Fruit fly (Drosophila melanogaster) whole organism, embryonic: ENCODE measurements around the gene CG18598.

Experiments used
- Ada2b ChIP-seq: fragments of 200-800 bp; sonication (Bioruptor generic); IDR thresholded peaks from 2 replicates; pipeline ENCODE4 v1.3.6; 2022; ENCODE audit warnings: missing biosample characterization, missing genetic modification characterization
- CG10274 ChIP-seq: fragments of 200-800 bp; sonication (Bioruptor generic); optimal IDR thresholded peaks from 3 replicates; lab custom pipeline; 2017; ENCODE audit warnings: missing biosample characterization, mild to moderate bottlenecking, missing genetic modification characterization
- CG10543 ChIP-seq: fragments of 200-800 bp; sonication (Bioruptor generic); optimal IDR thresholded peaks from 3 replicates; lab custom pipeline; 2017; ENCODE audit warnings: missing biosample characterization, mild to moderate bottlenecking, missing genetic modification characterization, moderate library complexity
- CG11093 ChIP-seq: fragments of 200-800 bp; sonication (Bioruptor generic); IDR thresholded peaks from 3 replicates; pipeline ENCODE4 v1.3.6; 2022; ENCODE audit warnings: missing biosample characterization, missing genetic modification characterization
- CG1233 ChIP-seq: fragments of 200-800 bp; sonication (Bioruptor generic); optimal IDR thresholded peaks from 4 replicates; lab custom pipeline; 2018; ENCODE audit warnings: missing biosample characterization, mild to moderate bottlenecking, missing genetic modification characterization
- CG12769 ChIP-seq: fragments of 200-800 bp; sonication (Bioruptor generic); optimal IDR thresholded peaks from 2 replicates; lab custom pipeline; 2019; ENCODE audit warnings: missing biosample characterization, mild to moderate bottlenecking, missing genetic modification characterization, moderate library complexity
- CG12942 ChIP-seq: fragments of 200-800 bp; sonication (Bioruptor generic); optimal IDR thresholded peaks from 3 replicates; lab custom pipeline; 2016; ENCODE audit warnings: missing biosample characterization, missing genetic modification characterization
- CG13296 ChIP-seq: fragments of 200-800 bp; sonication (Bioruptor generic); optimal IDR thresholded peaks from 3 replicates; lab custom pipeline; 2018; ENCODE audit warnings: missing biosample characterization, mild to moderate bottlenecking, missing genetic modification characterization
- CG14014 ChIP-seq: fragments of 200-800 bp; sonication (Bioruptor generic); IDR thresholded peaks from 2 replicates; pipeline ENCODE4 v1.3.6; 2022; ENCODE audit warnings: missing biosample characterization, missing genetic modification characterization
- CG14965 ChIP-seq: fragments of 200-800 bp; sonication (Bioruptor generic); optimal IDR thresholded peaks from 2 replicates; lab custom pipeline; 2016; ENCODE audit warnings: missing biosample characterization, missing genetic modification characterization, borderline replicate concordance
- CG15479 ChIP-seq: fragments of 200-800 bp; sonication (Bioruptor generic); optimal IDR thresholded peaks from 3 replicates; lab custom pipeline; 2019; ENCODE audit warnings: missing biosample characterization, mild to moderate bottlenecking, missing genetic modification characterization, moderate library complexity
- CG17328 ChIP-seq: fragments of 200-800 bp; sonication (Bioruptor generic); IDR thresholded peaks from 2 replicates; pipeline ENCODE4 v1.3.6; 2022; ENCODE audit warnings: missing biosample characterization, missing genetic modification characterization
- CG18764 ChIP-seq: fragments of 200-800 bp; sonication (Bioruptor generic); optimal IDR thresholded peaks from 3 replicates; lab custom pipeline; 2016; ENCODE audit warnings: missing biosample characterization, missing genetic modification characterization
- CG2116 ChIP-seq: fragments of 200-800 bp; sonication (Bioruptor generic); optimal IDR thresholded peaks from 3 replicates; lab custom pipeline; 2018; ENCODE audit warnings: missing biosample characterization, mild to moderate bottlenecking, missing genetic modification characterization
- CG2129 ChIP-seq: fragments of 200-800 bp; sonication (Bioruptor generic); IDR thresholded peaks from 2 replicates; pipeline ENCODE4 v1.3.6; 2022; ENCODE audit warnings: missing biosample characterization, missing genetic modification characterization; ENCODE audit not compliant: partially characterized antibody
- CG31388 ChIP-seq: fragments of 200-800 bp; sonication (Bioruptor generic); optimal IDR thresholded peaks from 2 replicates; lab custom pipeline; 2016; ENCODE audit warnings: missing biosample characterization, missing genetic modification characterization
- CG32532 ChIP-seq: fragments of 200-800 bp; sonication (Bioruptor generic); IDR thresholded peaks from 2 replicates; pipeline ENCODE4 v1.3.6; 2022; ENCODE audit warnings: missing biosample characterization, missing genetic modification characterization
- CG34376 ChIP-seq: fragments of 200-800 bp; sonication (Bioruptor generic); optimal IDR thresholded peaks from 2 replicates; lab custom pipeline; 2018; ENCODE audit warnings: missing biosample characterization, mild to moderate bottlenecking, missing genetic modification characterization
- CG3726 ChIP-seq: fragments of 200-800 bp; sonication (Bioruptor generic); IDR thresholded peaks from 3 replicates; pipeline ENCODE4, ENCODE4 v1.3.6; 2022; ENCODE audit warnings: missing biosample characterization, missing genetic modification characterization
- CG8281 ChIP-seq: fragments of 200-800 bp; sonication (Bioruptor generic); optimal IDR thresholded peaks from 2 replicates; lab custom pipeline; 2018; ENCODE audit warnings: missing biosample characterization, mild to moderate bottlenecking, missing genetic modification characterization, moderate library complexity
- CG9727 ChIP-seq: fragments of 200-800 bp; sonication (Bioruptor generic); optimal IDR thresholded peaks from 3 replicates; lab custom pipeline; 2017; ENCODE audit warnings: missing biosample characterization, mild to moderate bottlenecking, missing genetic modification characterization
- CoRest ChIP-seq: fragments of 200-800 bp; sonication (Bioruptor generic); optimal IDR thresholded peaks from 3 replicates; lab custom pipeline; 2018; ENCODE audit warnings: missing biosample characterization, mild to moderate bottlenecking, missing genetic modification characterization, moderate library complexity
- D ChIP-seq, 2 experiments: fragments of 200-800 bp in 1 of 2; fragments of >200 bp in 1 of 2; sonication (Bioruptor generic) in 1 of 2; optimal IDR thresholded peaks; 2 replicates in 1 of 2; 3 replicates in 1 of 2; lab custom pipeline; 2017; ENCODE audit warnings: mild to moderate bottlenecking in 1 of 2, missing biosample characterization in 1 of 2, missing genetic modification characterization in 1 of 2, missing genetic modification reagents in 1 of 2
- Doc2 ChIP-seq: fragments of 200-800 bp; sonication (Bioruptor generic); IDR thresholded peaks from 2 replicates; pipeline ENCODE4 v1.3.6; 2022; ENCODE audit warnings: missing biosample characterization, missing genetic modification characterization
- Dp ChIP-seq: fragments of 200-800 bp; sonication (Bioruptor generic); optimal IDR thresholded peaks from 2 replicates; lab custom pipeline; 2018; ENCODE audit warnings: missing biosample characterization, mild to moderate bottlenecking, missing genetic modification characterization, moderate library complexity
- Drgx ChIP-seq: fragments of 200-800 bp; sonication (Bioruptor generic); IDR thresholded peaks from 2 replicates; pipeline ENCODE4 v1.3.6; 2022; ENCODE audit warnings: missing biosample characterization, missing genetic modification characterization
- Gsc ChIP-seq: fragments of 200-800 bp; sonication (Bioruptor generic); IDR thresholded peaks from 2 replicates; pipeline ENCODE4 v1.3.6; 2022; ENCODE audit warnings: missing biosample characterization, missing genetic modification characterization
- HLH3B ChIP-seq: fragments of 200-800 bp; sonication (Bioruptor generic); IDR thresholded peaks from 2 replicates; pipeline ENCODE4 v1.3.6; 2022; ENCODE audit warnings: missing biosample characterization, missing genetic modification characterization
- Hr39 ChIP-seq: fragments of >200 bp; optimal IDR thresholded peaks from 2 replicates; lab custom pipeline; 2017
- Meics ChIP-seq: fragments of 200-800 bp; sonication (Bioruptor generic); optimal IDR thresholded peaks from 2 replicates; lab custom pipeline; 2017; ENCODE audit warnings: missing biosample characterization, mild to moderate bottlenecking, missing genetic modification characterization
- Rx ChIP-seq: fragments of 200-800 bp; sonication (Bioruptor generic); IDR thresholded peaks from 2 replicates; pipeline ENCODE4 v1.3.6; 2022; ENCODE audit warnings: missing biosample characterization, missing genetic modification characterization
- YL-1 ChIP-seq: fragments of 200-800 bp; sonication (Bioruptor generic); optimal IDR thresholded peaks from 3 replicates; lab custom pipeline; 2017; ENCODE audit warnings: missing biosample characterization, mild to moderate bottlenecking, missing genetic modification characterization
- ase ChIP-seq: fragments of 200-800 bp; sonication (Bioruptor generic); IDR thresholded peaks from 3 replicates; pipeline ENCODE4 v1.3.6; 2022; ENCODE audit warnings: missing biosample characterization, missing genetic modification characterization
- bbx ChIP-seq: fragments of 200-800 bp; sonication (Bioruptor generic); IDR thresholded peaks from 2 replicates; pipeline ENCODE4 v1.3.6; 2022; ENCODE audit warnings: missing biosample characterization, missing genetic modification characterization; ENCODE audit not compliant: partially characterized antibody
- ci ChIP-seq: fragments of 200-800 bp; sonication (Bioruptor generic); IDR thresholded peaks from 3 replicates; pipeline ENCODE4 v1.3.6; 2022; ENCODE audit warnings: missing biosample characterization, missing genetic modification characterization
- esg ChIP-seq: fragments of 200-800 bp; sonication (Bioruptor generic); conservative IDR thresholded peaks from 2 replicates; pipeline ENCODE4 v1.3.6; 2022; ENCODE audit warnings: missing biosample characterization, missing genetic modification characterization
- ewg ChIP-seq: fragments of 200-800 bp; sonication (Bioruptor generic); optimal IDR thresholded peaks from 3 replicates; lab custom pipeline; 2017; ENCODE audit warnings: mild to moderate bottlenecking, missing biosample characterization, missing genetic modification reagents, missing genetic modification characterization
- exex ChIP-seq: fragments of 200-800 bp; sonication (Bioruptor generic); optimal IDR thresholded peaks from 4 replicates; lab custom pipeline; 2018; ENCODE audit warnings: missing biosample characterization, mild to moderate bottlenecking, missing genetic modification characterization, moderate library complexity
- fd96Cb ChIP-seq: fragments of 200-800 bp; sonication (Bioruptor generic); optimal IDR thresholded peaks from 2 replicates; lab custom pipeline; 2018; ENCODE audit warnings: missing biosample characterization, mild to moderate bottlenecking, missing genetic modification characterization, moderate library complexity
- gcm2 ChIP-seq: fragments of 200-800 bp; sonication (Bioruptor generic); optimal IDR thresholded peaks from 2 replicates; lab custom pipeline; 2016; ENCODE audit warnings: missing biosample characterization, missing genetic modification characterization
- gem ChIP-seq: fragments of 200-800 bp; sonication (Bioruptor generic); optimal IDR thresholded peaks from 2 replicates; lab custom pipeline; 2019; ENCODE audit warnings: missing biosample characterization, mild to moderate bottlenecking, missing genetic modification characterization, moderate library complexity
- mam ChIP-seq: fragments of 200-800 bp; sonication (Bioruptor generic); optimal IDR thresholded peaks from 3 replicates; lab custom pipeline; 2016; ENCODE audit warnings: missing biosample characterization, missing genetic modification characterization
- nom ChIP-seq: fragments of 200-800 bp; sonication (Bioruptor generic); optimal IDR thresholded peaks from 2 replicates; lab custom pipeline; 2017; ENCODE audit warnings: missing biosample characterization, missing genetic modification characterization, mild to moderate bottlenecking, moderate library complexity, missing genetic modification reagents
- otp ChIP-seq: fragments of 200-800 bp; sonication (Bioruptor generic); IDR thresholded peaks from 3 replicates; pipeline ENCODE4, ENCODE4 v1.3.6; 2022; ENCODE audit warnings: missing biosample characterization, missing genetic modification characterization
- p53 ChIP-seq: fragments of 200-800 bp; sonication (Bioruptor generic); optimal IDR thresholded peaks from 2 replicates; lab custom pipeline; 2016; ENCODE audit warnings: missing biosample characterization, missing genetic modification characterization
- rib ChIP-seq: fragments of 200-800 bp; sonication (Bioruptor generic); IDR thresholded peaks from 2 replicates; pipeline ENCODE4 v1.3.6; 2022; ENCODE audit warnings: missing biosample characterization, missing genetic modification characterization
- schlank ChIP-seq: fragments of 200-800 bp; sonication (Bioruptor generic); optimal IDR thresholded peaks from 2 replicates; lab custom pipeline; 2018; ENCODE audit warnings: missing biosample characterization, mild to moderate bottlenecking, missing genetic modification characterization
- tap ChIP-seq: fragments of 200-800 bp; optimal IDR thresholded peaks from 3 replicates; lab custom pipeline; 2019; ENCODE audit warnings: missing biosample characterization, mild to moderate bottlenecking, missing genetic modification characterization, moderate library complexity
- wek ChIP-seq: fragments of 200-800 bp; sonication (Bioruptor generic); optimal IDR thresholded peaks from 3 replicates; lab custom pipeline; 2018; ENCODE audit warnings: missing biosample characterization, mild to moderate bottlenecking, missing genetic modification characterization, moderate library complexity
- z ChIP-seq: fragments of 200-800 bp; sonication (Bioruptor generic); IDR thresholded peaks from 3 replicates; pipeline ENCODE4 v1.3.6; 2022; ENCODE audit warnings: missing biosample characterization, missing genetic modification characterization

The CG18598 gene

dm6 chr3R:18228713-18229222 is 22.1 kb upstream of the CG18598 start (continued):
- TF ChIP-seq CG34376: no peak
- TF ChIP-seq exex (tag; lab: Kevin White, UChicago): no peak
- no peak for TF ChIP-seq fd96Cb (tag; lab: Kevin White, UChicago)
- no peak for TF ChIP-seq p53 (GFP tag; lab: Kevin White, UChicago)
- TF ChIP-seq CG10543 (GFP tag; lab: Kevin White, UChicago): peak; percentile 19
- peak; percentile 49; the same call in 1 of the 3 replicates for TF ChIP-seq ci (GFP tag; lab: Robert Waterston, UW)
- no peak for TF ChIP-seq Meics (GFP tag; lab: Kevin White, UChicago)
- no peak for TF ChIP-seq CG11093 (GFP tag; lab: Robert Waterston, UW)
- peak; percentile 6 for TF ChIP-seq mam (GFP tag; lab: Kevin White, UChicago)
- TF ChIP-seq ase: no peak
- no peak for TF ChIP-seq z (GFP tag; lab: Robert Waterston, UW)
- TF ChIP-seq CG13296 (GFP tag; lab: Kevin White, UChicago): no peak
- no peak for TF ChIP-seq CG2129 (GFP tag; lab: Robert Waterston, UW)
- TF ChIP-seq bbx (GFP tag; lab: Robert Waterston, UW): no peak
- no peak for TF ChIP-seq CoRest
- no peak for TF ChIP-seq CG2116 (GFP tag; lab: Kevin White, UChicago)
- TF ChIP-seq gem (tag; lab: Kevin White, UChicago): no peak
- no peak for TF ChIP-seq esg (GFP tag; lab: Robert Waterston, UW)
- no peak for TF ChIP-seq CG1233 (GFP tag; lab: Kevin White, UChicago)
- TF ChIP-seq D (optimal IDR thresholded peaks at IDR 0.05; lab: Kevin White, UChicago): no peak
- no peak for TF ChIP-seq D (GFP tag; optimal IDR thresholded peaks at IDR 0.05; lab: Kevin White, UChicago)
- no peak for TF ChIP-seq Hr39
- TF ChIP-seq Gsc (GFP tag; lab: Robert Waterston, UW): no peak
- no peak for TF ChIP-seq CG18764 (GFP tag; lab: Kevin White, UChicago)
- 0 out of 2 replicates have a peak, but pooled peaks have one; percentile 17 for TF ChIP-seq Drgx (GFP tag; lab: Robert Waterston, UW)
- TF ChIP-seq Rx: no peak
- no peak for TF ChIP-seq CG12769 (tag; lab: Kevin White, UChicago)
- no peak for TF ChIP-seq nom (GFP tag; lab: Kevin White, UChicago)
- TF ChIP-seq CG14965 (GFP tag; lab: Kevin White, UChicago): no peak
- no peak for TF ChIP-seq Dp (GFP tag; lab: Kevin White, UChicago)
- no peak for TF ChIP-seq Doc2 (GFP tag; lab: Robert Waterston, UW)
- no peak for TF ChIP-seq ewg (GFP tag; lab: Kevin White, UChicago)
- no peak for TF ChIP-seq CG12942 (GFP tag; lab: Kevin White, UChicago)
- 0 out of 2 replicates have a peak, but pooled peaks have one; percentile 6 for TF ChIP-seq Ada2b (GFP tag; lab: Robert Waterston, UW)
- TF ChIP-seq CG31388 (GFP tag; lab: Kevin White, UChicago): no peak
- TF ChIP-seq wek (GFP tag; lab: Kevin White, UChicago): no peak
- TF ChIP-seq CG14014: no peak
- TF ChIP-seq CG32532 (GFP tag; lab: Robert Waterston, UW): peak; percentile 58; the same call in 1 of the 2 replicates
- 0 out of 2 replicates have a peak, but pooled peaks have one; percentile 21 for TF ChIP-seq HLH3B (GFP tag; lab: Robert Waterston, UW)
- TF ChIP-seq CG15479: no peak
- no peak for TF ChIP-seq gcm2
- TF ChIP-seq CG9727: no peak
- no peak for TF ChIP-seq CG3726
- TF ChIP-seq schlank: no peak
- no peak for TF ChIP-seq CG8281 (tag; lab: Kevin White, UChicago)
- 0 out of 3 replicates have a peak, but pooled peaks have one; percentile 51 for TF ChIP-seq otp (GFP tag; lab: Robert Waterston, UW)
- TF ChIP-seq tap: no peak
- TF ChIP-seq YL-1 (GFP tag; lab: Kevin White, UChicago): no peak
- TF ChIP-seq CG17328 (GFP tag; lab: Robert Waterston, UW): 0 out of 2 replicates have a peak, but pooled peaks have one; percentile 13
- TF ChIP-seq rib (GFP tag; lab: Robert Waterston, UW): no peak
- no peak for TF ChIP-seq CG10274
